Worm (Caenorhabditis elegans) whole organism, mixed stage, embryonic: Measurements from ENCODE around the gene ttr-53.

Experiments
- bed-3 ChIP-seq: fragments of 200-800 bp; sonication (Bioruptor generic); optimal IDR thresholded peaks from 3 replicates; lab custom pipeline; 2018; ENCODE audit warnings: mild to moderate bottlenecking, missing genetic modification characterization, moderate library complexity, missing compliant biosample characterization
- blmp-1 ChIP-seq: fragments of 150-350 bp; optimal IDR thresholded peaks from 2 replicates; lab custom pipeline; 2014; ENCODE audit warnings: missing biosample characterization, missing genetic modification characterization
- ceh-39 ChIP-seq: fragments of 150-350 bp; optimal IDR thresholded peaks from 2 replicates; lab custom pipeline; 2014; ENCODE audit warnings: missing biosample characterization, missing genetic modification characterization
- ceh-43 ChIP-seq: fragments of 200-800 bp; sonication (Bioruptor generic); optimal IDR thresholded peaks from 2 replicates; lab custom pipeline; 2018; ENCODE audit warnings: mild to moderate bottlenecking, missing genetic modification characterization, moderate library complexity, missing compliant biosample characterization
- ceh-83 ChIP-seq: fragments of 200-800 bp; sonication (Bioruptor generic); optimal IDR thresholded peaks from 2 replicates; lab custom pipeline; 2018; ENCODE audit warnings: mild to moderate bottlenecking, missing genetic modification characterization, missing compliant biosample characterization
- ces-1 ChIP-seq: fragments of 150-350 bp; optimal IDR thresholded peaks from 2 replicates; lab custom pipeline; 2014; ENCODE audit warnings: missing biosample characterization, missing genetic modification reagents, missing genetic modification characterization
- drap-1 ChIP-seq: fragments of 200-800 bp; sonication (Bioruptor generic); optimal IDR thresholded peaks from 3 replicates; lab custom pipeline; 2018; ENCODE audit warnings: mild to moderate bottlenecking, missing genetic modification characterization, missing compliant biosample characterization
- elt-3 ChIP-seq: fragments of 150-350 bp; optimal IDR thresholded peaks from 2 replicates; lab custom pipeline; 2014; ENCODE audit warnings: missing biosample characterization, missing genetic modification characterization
- flh-1 ChIP-seq: fragments of 200-800 bp; sonication (Bioruptor generic); optimal IDR thresholded peaks from 2 replicates; lab custom pipeline; 2018; ENCODE audit warnings: mild to moderate bottlenecking, missing genetic modification characterization, moderate library complexity, missing compliant biosample characterization
- ham-2 ChIP-seq: fragments of 200-800 bp; sonication (Bioruptor generic); optimal IDR thresholded peaks from 2 replicates; lab custom pipeline; 2018; ENCODE audit warnings: mild to moderate bottlenecking, missing genetic modification characterization, missing compliant biosample characterization
- hlh-1 ChIP-seq: fragments of 150-350 bp; optimal IDR thresholded peaks from 2 replicates; lab custom pipeline; 2014; ENCODE audit warnings: missing biosample characterization, missing genetic modification reagents, missing genetic modification characterization
- lin-32 ChIP-seq: fragments of 200-800 bp; sonication (Bioruptor generic); optimal IDR thresholded peaks from 2 replicates; lab custom pipeline; 2018; ENCODE audit warnings: mild to moderate bottlenecking, missing genetic modification characterization, missing compliant biosample characterization
- lsy-2 ChIP-seq: fragments of 150-350 bp; optimal IDR thresholded peaks from 2 replicates; lab custom pipeline; 2014; ENCODE audit warnings: missing biosample characterization, missing genetic modification characterization
- mep-1 ChIP-seq: fragments of 150-350 bp; optimal IDR thresholded peaks from 2 replicates; lab custom pipeline; 2017; ENCODE audit warnings: missing biosample characterization, missing genetic modification reagents, missing genetic modification characterization, inconsistent platforms
- mls-2 ChIP-seq: sonication (generic microtip); optimal IDR thresholded peaks from 2 replicates; lab custom pipeline; 2016; ENCODE audit warnings: mild to moderate bottlenecking, missing genetic modification characterization, moderate library complexity, missing compliant biosample characterization
- nhr-12 ChIP-seq: fragments of 150-350 bp; optimal IDR thresholded peaks from 2 replicates; lab custom pipeline; 2014; ENCODE audit warnings: missing biosample characterization, missing genetic modification characterization
- nhr-2 ChIP-seq: fragments of 150-350 bp; optimal IDR thresholded peaks from 2 replicates; lab custom pipeline; 2014; ENCODE audit warnings: missing biosample characterization, missing genetic modification characterization
- nhr-237 ChIP-seq: fragments of 150-350 bp; optimal IDR thresholded peaks from 2 replicates; lab custom pipeline; 2014; ENCODE audit warnings: missing biosample characterization, missing genetic modification characterization
- nhr-28 ChIP-seq: fragments of 150-350 bp; optimal IDR thresholded peaks from 2 replicates; lab custom pipeline; 2014; ENCODE audit warnings: missing biosample characterization, missing genetic modification characterization
- pha-4 ChIP-seq: fragments of 150-350 bp; optimal IDR thresholded peaks from 2 replicates; lab custom pipeline; 2018; ENCODE audit warnings: missing biosample characterization, missing genetic modification reagents, missing genetic modification characterization
- sem-2 ChIP-seq: fragments of 200-800 bp; sonication (Bioruptor generic); optimal IDR thresholded peaks from 2 replicates; lab custom pipeline; 2018; ENCODE audit warnings: mild to moderate bottlenecking, missing genetic modification characterization, missing compliant biosample characterization
- snpc-4 ChIP-seq: fragments of 150-350 bp; optimal IDR thresholded peaks from 2 replicates; lab custom pipeline; 2014; ENCODE audit warnings: missing biosample characterization, missing genetic modification characterization
- sptf-1 ChIP-seq: sonication (generic microtip); optimal IDR thresholded peaks from 2 replicates; lab custom pipeline; 2017; ENCODE audit warnings: mild to moderate bottlenecking, missing genetic modification characterization, moderate library complexity, missing compliant biosample characterization
- tbx-8 ChIP-seq: fragments of 200-800 bp; sonication (Bioruptor generic); optimal IDR thresholded peaks from 2 replicates; lab custom pipeline; 2018; ENCODE audit warnings: mild to moderate bottlenecking, missing genetic modification characterization, moderate library complexity, missing compliant biosample characterization
- unc-120 ChIP-seq: sonication (generic microtip); optimal IDR thresholded peaks from 2 replicates; lab custom pipeline; 2017; ENCODE audit warnings: missing genetic modification characterization, missing compliant biosample characterization; ENCODE audit not compliant: poor library complexity, severe bottlenecking
- unc-39 ChIP-seq: fragments of 150-350 bp; optimal IDR thresholded peaks from 2 replicates; lab custom pipeline; 2014; ENCODE audit warnings: missing biosample characterization, missing genetic modification characterization
- unc-62 ChIP-seq: fragments of 150-350 bp; optimal IDR thresholded peaks from 2 replicates; lab custom pipeline; 2014; ENCODE audit warnings: missing biosample characterization, missing genetic modification reagents, missing genetic modification characterization
- zip-8 ChIP-seq: fragments of 150-350 bp; optimal IDR thresholded peaks from 2 replicates; lab custom pipeline; 2014; ENCODE audit warnings: missing biosample characterization, missing genetic modification characterization

Gene ttr-53

DNA sequence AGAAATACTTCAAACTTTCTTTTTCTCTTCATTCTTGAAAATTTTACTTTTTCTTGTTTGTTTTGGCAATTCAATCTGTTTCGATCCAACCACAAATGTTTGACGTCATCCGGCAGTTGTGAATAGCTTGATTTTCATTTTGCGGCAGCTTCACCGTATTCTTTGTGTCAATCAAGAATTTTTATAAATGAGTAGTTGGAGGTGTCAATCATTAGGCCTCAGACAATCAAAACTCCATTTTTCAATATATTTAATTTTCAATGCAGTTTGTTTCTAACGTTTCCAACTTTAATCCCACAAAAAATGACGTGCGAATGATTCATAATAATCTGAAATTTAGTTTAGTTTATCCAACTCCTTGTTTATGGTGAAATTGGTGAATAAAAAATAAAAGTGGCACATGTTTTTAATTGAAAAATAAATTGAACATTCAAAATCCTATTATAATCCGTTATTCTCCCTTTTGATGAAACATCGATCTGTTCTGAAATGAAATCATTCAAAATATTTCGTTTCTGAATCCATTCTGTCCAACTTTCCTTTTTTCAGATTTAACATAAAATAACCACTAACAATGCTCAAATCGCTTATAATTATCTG is at the start of gene ttr-53:
TSS of gene ttr-53 (plus strand) at position 550 of the 600 bp plus-strand sequence.
- TF ChIP-seq elt-3 (tag; lab: Kevin White, UChicago) (no peak), nhr-12 (tag; lab: Kevin White, UChicago) (no peak), tbx-8 (GFP tag; lab: Kevin White, UChicago) (no peak), ceh-83 (GFP tag; lab: Kevin White, UChicago) (no peak), ceh-43 (GFP tag; lab: Kevin White, UChicago) (no peak), mls-2 (tag; lab: Kevin White, UChicago) (no peak), nhr-2 (tag; lab: Kevin White, UChicago) (no peak), lin-32 (GFP tag; lab: Kevin White, UChicago) (no peak), ceh-39 (tag; lab: Kevin White, UChicago) (no peak), pha-4 (tag; lab: Kevin White, UChicago) (no peak), nhr-28 (no peak), nhr-237 (no peak)

DNA sequence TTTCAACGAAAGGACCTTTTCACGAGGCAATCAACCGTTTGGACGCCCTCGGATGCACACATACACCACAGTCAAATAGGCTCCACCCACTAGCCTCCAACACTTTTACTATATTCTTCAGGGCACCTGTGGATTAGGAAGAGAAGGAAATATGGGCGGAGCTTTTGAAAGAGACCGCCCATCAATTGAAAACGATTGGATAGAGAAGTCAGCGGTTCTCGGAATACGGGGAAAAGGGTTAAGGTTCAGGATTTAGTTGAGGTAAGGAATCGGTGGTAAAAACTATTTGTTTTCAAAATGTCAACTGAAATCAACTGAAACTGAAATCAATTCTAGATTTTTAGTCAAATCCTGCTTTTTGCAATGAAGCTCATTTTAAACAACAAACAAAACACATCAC is 47.4 kb upstream of the ttr-53 start, which contains the start of gene egl-38:
TSS of gene egl-38 (minus strand) at position 101 of the 400 bp plus-strand sequence.
- no peak for TF ChIP-seq ceh-83 (GFP tag; lab: Kevin White, UChicago)
- TF ChIP-seq, all 35 proteins: peak for 0

DNA sequence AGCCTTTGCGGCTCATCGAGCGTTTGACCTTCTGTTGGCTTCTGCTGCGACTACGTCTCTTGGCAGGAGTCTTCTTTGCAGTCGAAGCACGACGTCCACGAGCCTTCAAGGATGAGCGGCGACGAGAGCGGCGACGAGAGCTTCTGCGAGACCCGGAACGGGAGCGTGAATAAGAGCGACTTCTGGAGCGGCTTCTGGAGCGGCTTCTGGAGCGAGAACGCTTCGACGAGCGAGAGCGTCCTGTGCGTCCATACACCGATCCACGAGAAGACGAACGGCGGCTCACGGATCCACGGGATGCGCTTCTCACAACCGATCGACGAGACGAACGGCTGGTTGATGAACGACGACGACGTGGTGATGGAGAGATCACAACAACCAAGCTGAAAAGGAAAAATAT is 47.0 kb upstream of the ttr-53 start:
- TF ChIP-seq lsy-2 (tag; lab: Kevin White, UChicago) (no peak), unc-39 (no peak), nhr-2 (tag; lab: Kevin White, UChicago) (no peak), hlh-1 (tag; lab: Kevin White, UChicago) (no peak), mep-1 (tag; lab: Kevin White, UChicago) (no peak), ces-1 (no peak), ceh-39 (tag; lab: Kevin White, UChicago) (no peak)

DNA sequence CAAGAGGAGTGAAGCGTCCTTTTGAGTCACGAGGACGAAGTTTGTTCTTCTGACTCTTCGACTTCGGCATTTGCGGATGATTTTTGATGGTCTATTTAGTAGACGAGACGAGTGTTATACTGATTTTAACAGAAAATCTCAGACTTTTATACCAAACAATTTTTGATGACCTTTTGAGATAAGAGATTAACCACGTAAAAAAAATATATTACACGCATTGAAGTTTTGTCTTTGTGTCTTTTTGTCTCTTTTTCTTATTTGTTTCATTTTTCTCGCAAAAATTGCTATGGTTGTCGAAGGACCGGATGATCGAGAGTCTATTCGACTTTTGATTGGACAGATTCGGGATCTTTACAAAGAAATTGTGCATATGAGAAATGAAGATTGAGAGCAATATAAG is 46.4 kb upstream of the ttr-53 start, which contains the start of gene spch-1:
TSS of gene spch-1 (minus strand) at position 101 of the 400 bp plus-strand sequence.
- TF ChIP-seq mep-1 (tag; lab: Kevin White, UChicago), result no peak
- TF ChIP-seq, all 35 proteins: peak for 0

DNA sequence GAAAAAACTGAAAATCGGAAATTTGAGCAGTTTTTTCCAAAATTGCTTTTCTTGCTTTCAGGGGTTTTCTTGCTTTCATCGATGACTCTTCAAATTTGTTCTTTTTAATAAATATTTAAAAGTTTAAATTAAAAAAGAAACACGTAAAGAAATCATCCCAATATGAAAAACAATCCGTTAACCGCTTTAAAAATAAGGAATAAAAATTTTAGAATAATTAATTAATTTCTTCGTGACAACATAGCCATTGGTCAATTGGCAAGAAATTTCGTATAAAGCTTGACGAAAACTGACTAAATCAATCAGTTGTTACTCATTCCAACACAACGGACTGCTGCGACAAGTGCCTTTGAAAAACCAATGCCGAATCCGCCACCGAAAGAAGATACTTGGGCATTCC is 45.3 kb upstream of the ttr-53 start, which contains the start of gene nsph-3.2:
TSS of gene nsph-3.2 (plus strand) at position 301 of the 400 bp plus-strand sequence.
- TF ChIP-seq zip-8 (tag; lab: Kevin White, UChicago) (no peak), mep-1 (tag; lab: Kevin White, UChicago) (no peak), ceh-83 (GFP tag; lab: Kevin White, UChicago) (no peak), flh-1 (GFP tag; lab: Kevin White, UChicago) (no peak), pha-4 (tag; lab: Kevin White, UChicago) (no peak)

DNA sequence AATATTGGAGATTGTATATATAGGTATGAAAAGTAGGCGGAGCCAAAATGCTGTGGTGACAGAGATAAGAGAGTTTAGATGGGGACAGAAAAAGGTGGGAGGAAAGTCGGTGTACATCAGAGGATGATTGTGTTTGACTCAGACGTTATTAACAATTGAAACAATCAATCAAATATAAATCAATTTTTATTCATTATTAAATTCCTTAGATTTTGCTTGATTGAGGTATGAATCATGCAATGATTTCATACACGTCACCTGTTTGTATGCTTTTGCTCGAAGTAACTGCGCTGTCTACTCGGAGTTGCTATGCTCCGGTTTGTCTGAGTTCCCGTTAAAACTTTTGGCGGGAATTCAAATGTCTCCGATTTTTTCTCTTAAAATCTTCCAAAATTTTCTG is 42.7 kb upstream of the ttr-53 start, which contains the start of gene C04G2.10:
TSS of gene C04G2.10 (plus strand) at position 301 of the 400 bp plus-strand sequence.
- TF ChIP-seq nhr-237 (no peak), zip-8 (tag; lab: Kevin White, UChicago) (no peak), nhr-12 (tag; lab: Kevin White, UChicago) (no peak), hlh-1 (tag; lab: Kevin White, UChicago) (no peak), ceh-39 (tag; lab: Kevin White, UChicago) (no peak)

DNA sequence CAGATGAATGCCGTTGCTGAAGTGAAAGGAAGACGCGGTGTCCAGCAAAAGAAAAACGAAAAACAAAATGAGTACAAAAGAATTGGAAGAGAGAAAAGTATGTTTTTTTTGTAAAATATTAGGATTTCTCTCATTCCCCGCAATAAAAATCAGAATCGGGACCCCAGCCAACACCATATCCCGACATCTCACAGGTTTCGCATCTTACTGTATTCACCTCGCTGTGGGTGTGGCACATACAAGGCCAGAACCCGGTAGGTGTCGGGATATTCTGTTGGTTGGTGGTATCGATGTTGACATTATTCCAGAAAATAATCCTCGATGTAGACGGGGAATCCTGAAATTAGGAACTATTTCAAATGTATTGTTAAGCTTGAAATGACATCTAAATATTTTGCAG is 41.1 kb upstream of the ttr-53 start:
- TF ChIP-seq lsy-2 (tag; lab: Kevin White, UChicago), result no peak
- no peak for TF ChIP-seq drap-1 (GFP tag; lab: Kevin White, UChicago)
- no peak for TF ChIP-seq unc-120 (tag; lab: Kevin White, UChicago)
- no peak for TF ChIP-seq bed-3 (GFP tag; lab: Kevin White, UChicago)
- no peak for TF ChIP-seq flh-1 (GFP tag; lab: Kevin White, UChicago)
- TF ChIP-seq blmp-1 (tag; lab: Kevin White, UChicago), result no peak
- TF ChIP-seq nhr-12 (tag; lab: Kevin White, UChicago), result no peak
- TF ChIP-seq sem-2 (GFP tag; lab: Kevin White, UChicago), result no peak
- no peak for TF ChIP-seq sptf-1 (tag; lab: Kevin White, UChicago)
- TF ChIP-seq pha-4 (tag; lab: Kevin White, UChicago), result no peak
- TF ChIP-seq elt-3 (tag; lab: Kevin White, UChicago), result no peak
- TF ChIP-seq zip-8 (tag; lab: Kevin White, UChicago), result no peak
- no peak for TF ChIP-seq ceh-83 (GFP tag; lab: Kevin White, UChicago)
- no peak for TF ChIP-seq ham-2
- no peak for TF ChIP-seq mep-1 (tag; lab: Kevin White, UChicago)
- TF ChIP-seq nhr-2 (tag; lab: Kevin White, UChicago), result no peak
- no peak for TF ChIP-seq unc-62 (GFP tag; lab: Kevin White, UChicago)
- no peak for TF ChIP-seq snpc-4
- TF ChIP-seq, all 35 proteins: peak for 0
